Fruit fly (Drosophila melanogaster) whole organism, adult: Measurements from ENCODE around the gene CG8176.

ENCODE experiments used
- CG11617 ChIP-seq: fragments of 200-800 bp; sonication (Bioruptor generic); optimal IDR thresholded peaks from 2 replicates; lab custom pipeline; 2017; ENCODE audit warnings: mild to moderate bottlenecking, missing biosample characterization, missing genetic modification reagents, missing genetic modification characterization
- CG12768 ChIP-seq: fragments of 200-800 bp; sonication (Bioruptor generic); optimal IDR thresholded peaks from 2 replicates; lab custom pipeline; 2017; ENCODE audit warnings: missing biosample characterization, missing genetic modification characterization, mild to moderate bottlenecking, moderate library complexity, missing genetic modification reagents
- CG14711 ChIP-seq: fragments of 200-800 bp; sonication (Bioruptor generic); optimal IDR thresholded peaks from 2 replicates; lab custom pipeline; 2018; ENCODE audit warnings: missing biosample characterization, mild to moderate bottlenecking, missing genetic modification characterization, moderate library complexity
- CG1620 ChIP-seq: fragments of 200-800 bp; sonication (Bioruptor generic); optimal IDR thresholded peaks from 2 replicates; lab custom pipeline; 2016; ENCODE audit warnings: missing biosample characterization, missing genetic modification characterization
- CG33017 ChIP-seq: fragments of 200-800 bp; sonication (Bioruptor generic); optimal IDR thresholded peaks from 2 replicates; lab custom pipeline; 2018; ENCODE audit warnings: missing biosample characterization, mild to moderate bottlenecking, missing genetic modification characterization, moderate library complexity
- CG5204 ChIP-seq: fragments of 200-800 bp; sonication (Bioruptor generic); optimal IDR thresholded peaks from 2 replicates; lab custom pipeline; 2016; ENCODE audit warnings: missing biosample characterization, missing genetic modification characterization
- CG7045 ChIP-seq: fragments of 200-800 bp; sonication (Bioruptor generic); optimal IDR thresholded peaks from 2 replicates; lab custom pipeline; 2017; ENCODE audit warnings: missing biosample characterization, mild to moderate bottlenecking, missing genetic modification characterization
- CG7101 ChIP-seq: fragments of 200-800 bp; sonication (Bioruptor generic); optimal IDR thresholded peaks from 2 replicates; lab custom pipeline; 2018; ENCODE audit warnings: missing biosample characterization, mild to moderate bottlenecking, missing genetic modification characterization, moderate library complexity
- Clk ChIP-seq: fragments of 200-800 bp; sonication (Bioruptor generic); optimal IDR thresholded peaks from 2 replicates; lab custom pipeline; 2017; ENCODE audit warnings: missing biosample characterization, missing genetic modification characterization
- Crg-1 ChIP-seq: fragments of 200-800 bp; sonication (Bioruptor generic); optimal IDR thresholded peaks from 2 replicates; lab custom pipeline; 2016; ENCODE audit warnings: missing biosample characterization, missing genetic modification characterization
- Hr96 ChIP-seq: fragments of 200-800 bp; sonication (Bioruptor generic); optimal IDR thresholded peaks from 2 replicates; lab custom pipeline; 2016; ENCODE audit warnings: missing biosample characterization, missing genetic modification characterization
- Mnt ChIP-seq: fragments of 200-800 bp; sonication (Bioruptor generic); optimal IDR thresholded peaks from 2 replicates; lab custom pipeline; 2016; ENCODE audit warnings: missing biosample characterization, mild to moderate bottlenecking, missing genetic modification characterization
- bab1 ChIP-seq: fragments of 200-800 bp; sonication (Bioruptor generic); optimal IDR thresholded peaks from 3 replicates; lab custom pipeline; 2019; ENCODE audit warnings: missing biosample characterization, mild to moderate bottlenecking, missing genetic modification characterization, moderate library complexity
- cic ChIP-seq: fragments of 200-800 bp; sonication (Bioruptor generic); optimal IDR thresholded peaks from 2 replicates; lab custom pipeline; 2017; ENCODE audit warnings: missing biosample characterization, mild to moderate bottlenecking, missing genetic modification characterization, moderate library complexity
- cnc ChIP-seq, 2 experiments: fragments of >200 bp; optimal IDR thresholded peaks; 2 replicates each; lab custom pipeline; 2017
- kay ChIP-seq: fragments of 200-800 bp; sonication (Bioruptor generic); peaks from one replicate; lab custom pipeline; 2016; ENCODE audit warnings: missing biosample characterization, missing genetic modification characterization, borderline replicate concordance
- ovo ChIP-seq: fragments of 200-800 bp; sonication (Bioruptor generic); optimal IDR thresholded peaks from 2 replicates; lab custom pipeline; 2016; ENCODE audit warnings: missing biosample characterization, missing genetic modification characterization
- pad ChIP-seq: fragments of 200-800 bp; sonication (Bioruptor generic); optimal IDR thresholded peaks from 3 replicates; lab custom pipeline; 2017; ENCODE audit warnings: missing biosample characterization, missing genetic modification characterization, mild to moderate bottlenecking, moderate library complexity, missing genetic modification reagents
- tj ChIP-seq: fragments of 200-800 bp; sonication (Bioruptor generic); optimal IDR thresholded peaks from 3 replicates; lab custom pipeline; 2017; ENCODE audit warnings: missing biosample characterization, mild to moderate bottlenecking, missing genetic modification characterization, moderate library complexity
- toe ChIP-seq: fragments of 200-800 bp; sonication (Bioruptor generic); optimal IDR thresholded peaks from 2 replicates; lab custom pipeline; 2016; ENCODE audit warnings: missing biosample characterization, missing genetic modification characterization

Gene CG8176

dm6 chr3R:9515860-9516344 is at the start of gene CG8176, which contains the start of the genes mRpL47 and Kdm3:
Gene CG8176 (plus strand): TSS chr3R:9516007.
Gene mRpL47 (minus strand): TSS chr3R:9515908.
Gene Kdm3 (plus strand): TSS chr3R:9516007.
- no peak for TF ChIP-seq toe
- TF ChIP-seq cic (GFP tag; lab: Kevin White, UChicago): peak; percentile 78
- no peak for TF ChIP-seq Hr96
- TF ChIP-seq CG7045: peak; percentile 5
- TF ChIP-seq CG33017: no peak
- TF ChIP-seq tj (GFP tag; lab: Kevin White, UChicago): peak; percentile 54
- TF ChIP-seq CG7101 (tag; lab: Kevin White, UChicago): peak; percentile 61
- peak; percentile 22 for TF ChIP-seq CG12768 (GFP tag; lab: Kevin White, UChicago)
- no peak for TF ChIP-seq CG5204
- TF ChIP-seq bab1 (GFP tag; lab: Kevin White, UChicago): peak; percentile 80
- peak; percentile 1 for TF ChIP-seq ovo (GFP tag; lab: Kevin White, UChicago)
- TF ChIP-seq cnc (optimal IDR thresholded peaks at IDR 0.05; lab: Kevin White, UChicago): no peak
- TF ChIP-seq Mnt (GFP tag; lab: Kevin White, UChicago): peak; percentile 89
- TF ChIP-seq CG1620 (GFP tag; lab: Kevin White, UChicago): peak; percentile 86
- peak; percentile 45 for TF ChIP-seq pad (GFP tag; lab: Kevin White, UChicago)
- TF ChIP-seq CG14711 (tag; lab: Kevin White, UChicago): peak; percentile 80
- peak; percentile 63 for TF ChIP-seq Clk (GFP tag; lab: Kevin White, UChicago)
- TF ChIP-seq kay (GFP tag; lab: Kevin White, UChicago): no peak
- peak; percentile 73 for TF ChIP-seq CG11617
- TF ChIP-seq Crg-1 (GFP tag; lab: Kevin White, UChicago): peak; percentile 37

dm6 chr3R:9468109-9468508 is 47.7 kb upstream of the CG8176 start:
- no peak for TF ChIP-seq CG7101 (tag; lab: Kevin White, UChicago)
- no peak for TF ChIP-seq Mnt (GFP tag; lab: Kevin White, UChicago)
- no peak for TF ChIP-seq toe
- no peak for TF ChIP-seq kay (GFP tag; lab: Kevin White, UChicago)
- no peak for TF ChIP-seq Hr96
- no peak for TF ChIP-seq CG7045
- TF ChIP-seq Clk (GFP tag; lab: Kevin White, UChicago): no peak
- TF ChIP-seq bab1 (GFP tag; lab: Kevin White, UChicago): no peak
- TF ChIP-seq cnc (optimal IDR thresholded peaks at IDR 0.05; lab: Kevin White, UChicago): no peak

dm6 chr3R:9480396-9480795 is 35.4 kb upstream of the CG8176 start:
- TF ChIP-seq CG33017 (no peak), CG14711 (tag; lab: Kevin White, UChicago) (peak; percentile 2)

- TF ChIP-seq pad (GFP tag; lab: Kevin White, UChicago): no peak
- no peak for TF ChIP-seq Crg-1 (GFP tag; lab: Kevin White, UChicago)
- TF ChIP-seq Hr96: no peak
- no peak for TF ChIP-seq CG12768 (GFP tag; lab: Kevin White, UChicago)
- TF ChIP-seq cic (GFP tag; lab: Kevin White, UChicago): no peak
- TF ChIP-seq CG7045: no peak
- TF ChIP-seq CG7101 (tag; lab: Kevin White, UChicago): no peak
- no peak for TF ChIP-seq bab1 (GFP tag; lab: Kevin White, UChicago)
- TF ChIP-seq CG14711 (tag; lab: Kevin White, UChicago): no peak
- TF ChIP-seq CG33017: no peak
- no peak for TF ChIP-seq ovo (GFP tag; lab: Kevin White, UChicago)
- TF ChIP-seq CG5204: no peak
- TF ChIP-seq cnc (optimal IDR thresholded peaks at IDR 0.05; lab: Kevin White, UChicago): no peak
- no peak for TF ChIP-seq tj (GFP tag; lab: Kevin White, UChicago)
Measured at dm6 chr3R:9487561-9487960, 28.2 kb upstream of the CG8176 start.

dm6 chr3R:9487961-9488360 is 27.8 kb upstream of the CG8176 start:
- TF ChIP-seq CG11617 (no peak), CG7101 (tag; lab: Kevin White, UChicago) (no peak), Mnt (GFP tag; lab: Kevin White, UChicago) (no peak), CG5204 (no peak), CG1620 (GFP tag; lab: Kevin White, UChicago) (no peak), cnc (optimal IDR thresholded peaks at IDR 0.05; lab: Kevin White, UChicago) (no peak), tj (GFP tag; lab: Kevin White, UChicago) (no peak), Crg-1 (GFP tag; lab: Kevin White, UChicago) (no peak), kay (GFP tag; lab: Kevin White, UChicago) (no peak)

dm6 chr3R:9488493-9488892 is 27.3 kb upstream of the CG8176 start:
- TF ChIP-seq toe (no peak), CG1620 (GFP tag; lab: Kevin White, UChicago) (no peak), Crg-1 (GFP tag; lab: Kevin White, UChicago) (no peak)

- no peak for TF ChIP-seq CG7045
- TF ChIP-seq cic (GFP tag; lab: Kevin White, UChicago): peak; percentile 13
- TF ChIP-seq CG5204: no peak
Measured at dm6 chr3R:9491065-9491567, 24.7 kb upstream of the CG8176 start.
